Fruit fly (Drosophila melanogaster): ENCODE measurements around the gene kuk.

dm6 chr3R:17122796-17123504 lies 42.9 kb downstream of the kuk start:
- no peak for TF ChIP-seq Lpt (GFP tag; optimal IDR thresholded peaks at IDR 0.05)
- TF ChIP-seq Met (GFP tag; optimal IDR thresholded peaks at IDR 0.05) = peak; percentile 64

All from whole organism, prepupa.